Fruit fly (Drosophila melanogaster) whole organism, embryonic: ENCODE results near the gene CG45066.

Experiments
- Adf1 ChIP-seq: fragments of 200-800 bp; sonication (Bioruptor generic); IDR thresholded peaks from 2 replicates; pipeline ENCODE4 v1.3.6; 2022; ENCODE audit warnings: missing biosample characterization, missing genetic modification characterization
- CG10654 ChIP-seq: fragments of 200-800 bp; sonication (Bioruptor generic); optimal IDR thresholded peaks from 2 replicates; lab custom pipeline; 2016; ENCODE audit warnings: missing biosample characterization, missing genetic modification characterization
- CG11398 ChIP-seq: fragments of 200-800 bp; sonication (Bioruptor generic); optimal IDR thresholded peaks from 2 replicates; lab custom pipeline; 2016; ENCODE audit warnings: missing biosample characterization, missing genetic modification characterization
- CG11456 ChIP-seq: fragments of 200-800 bp; sonication (Bioruptor generic); IDR thresholded peaks from 3 replicates; pipeline ENCODE4 v1.3.6; 2022; ENCODE audit warnings: missing biosample characterization, missing genetic modification characterization
- CG1233 ChIP-seq: fragments of 200-800 bp; sonication (Bioruptor generic); optimal IDR thresholded peaks from 4 replicates; lab custom pipeline; 2018; ENCODE audit warnings: missing biosample characterization, mild to moderate bottlenecking, missing genetic modification characterization
- CG13894 ChIP-seq: fragments of 200-800 bp; sonication (Bioruptor generic); optimal IDR thresholded peaks from 3 replicates; lab custom pipeline; 2018; ENCODE audit warnings: missing biosample characterization, mild to moderate bottlenecking, missing genetic modification characterization, moderate library complexity
- CG15696 ChIP-seq: fragments of 200-800 bp; sonication (Bioruptor generic); optimal IDR thresholded peaks from 2 replicates; lab custom pipeline; 2019; ENCODE audit warnings: missing biosample characterization, mild to moderate bottlenecking, missing genetic modification characterization, moderate library complexity
- CG17361 ChIP-seq: fragments of 200-800 bp; sonication (Bioruptor generic); IDR thresholded peaks from 3 replicates; pipeline ENCODE4 v1.3.6; 2022; ENCODE audit warnings: missing biosample characterization, missing genetic modification characterization
- CG18764 ChIP-seq: fragments of 200-800 bp; sonication (Bioruptor generic); optimal IDR thresholded peaks from 3 replicates; lab custom pipeline; 2016; ENCODE audit warnings: missing biosample characterization, missing genetic modification characterization
- CG2120 ChIP-seq: fragments of 200-800 bp; sonication (Bioruptor generic); optimal IDR thresholded peaks from 3 replicates; lab custom pipeline; 2016; ENCODE audit warnings: missing biosample characterization, missing genetic modification characterization
- CG2129 ChIP-seq: fragments of 200-800 bp; sonication (Bioruptor generic); IDR thresholded peaks from 2 replicates; pipeline ENCODE4 v1.3.6; 2022; ENCODE audit warnings: missing biosample characterization, missing genetic modification characterization; ENCODE audit not compliant: partially characterized antibody
- CG2712 ChIP-seq: fragments of 200-800 bp; optimal IDR thresholded peaks from 3 replicates; lab custom pipeline; 2019; ENCODE audit warnings: missing biosample characterization, mild to moderate bottlenecking, missing genetic modification characterization, moderate library complexity
- CG31224 ChIP-seq: fragments of 200-800 bp; sonication (Bioruptor generic); IDR thresholded peaks from 2 replicates; pipeline ENCODE4 v1.3.6; 2022; ENCODE audit warnings: missing biosample characterization, missing genetic modification characterization
- CG31388 ChIP-seq: fragments of 200-800 bp; sonication (Bioruptor generic); optimal IDR thresholded peaks from 2 replicates; lab custom pipeline; 2016; ENCODE audit warnings: missing biosample characterization, missing genetic modification characterization
- CG34224 ChIP-seq: fragments of 200-800 bp; sonication (Bioruptor generic); IDR thresholded peaks from 3 replicates; pipeline ENCODE4 v1.3.6; 2022; ENCODE audit warnings: missing biosample characterization, missing genetic modification characterization; ENCODE audit not compliant: partially characterized antibody
- CG3847 ChIP-seq: fragments of 200-800 bp; sonication (Bioruptor generic); IDR thresholded peaks from 2 replicates; pipeline ENCODE4 v1.3.6; 2022; ENCODE audit warnings: missing biosample characterization, missing genetic modification characterization
- CG3995 ChIP-seq: fragments of 200-800 bp; sonication (Bioruptor generic); optimal IDR thresholded peaks from 3 replicates; lab custom pipeline; 2016; ENCODE audit warnings: missing biosample characterization, missing genetic modification characterization
- CG4617 ChIP-seq: fragments of 200-800 bp; sonication (Bioruptor generic); optimal IDR thresholded peaks from 3 replicates; lab custom pipeline; 2016; ENCODE audit warnings: missing biosample characterization, missing genetic modification characterization, borderline replicate concordance
- CG6175 ChIP-seq: fragments of 200-800 bp; sonication (Bioruptor generic); IDR thresholded peaks from 3 replicates; pipeline ENCODE4 v1.3.6; 2022; ENCODE audit warnings: missing biosample characterization, missing genetic modification characterization
- CG7271 ChIP-seq: fragments of 200-800 bp; sonication (Bioruptor generic); optimal IDR thresholded peaks from 2 replicates; lab custom pipeline; 2018; ENCODE audit warnings: missing biosample characterization, mild to moderate bottlenecking, missing genetic modification characterization, moderate library complexity
- CG7745 ChIP-seq: fragments of 200-800 bp; sonication (Bioruptor generic); optimal IDR thresholded peaks from 2 replicates; lab custom pipeline; 2018; ENCODE audit warnings: missing biosample characterization, mild to moderate bottlenecking, missing genetic modification characterization, moderate library complexity
- CG9727 ChIP-seq: fragments of 200-800 bp; sonication (Bioruptor generic); optimal IDR thresholded peaks from 3 replicates; lab custom pipeline; 2017; ENCODE audit warnings: missing biosample characterization, mild to moderate bottlenecking, missing genetic modification characterization
- CG9876 ChIP-seq: fragments of 200-800 bp; sonication (Bioruptor generic); optimal IDR thresholded peaks from 2 replicates; lab custom pipeline; 2016; ENCODE audit warnings: missing biosample characterization, missing genetic modification characterization
- Dad ChIP-seq: fragments of 200-800 bp; sonication (Bioruptor generic); optimal IDR thresholded peaks from 3 replicates; lab custom pipeline; 2016; ENCODE audit warnings: missing biosample characterization, missing genetic modification characterization
- Doc2 ChIP-seq: fragments of 200-800 bp; sonication (Bioruptor generic); IDR thresholded peaks from 2 replicates; pipeline ENCODE4 v1.3.6; 2022; ENCODE audit warnings: missing biosample characterization, missing genetic modification characterization
- Eip74EF ChIP-seq, 2 experiments: fragments of 200-800 bp in 1 of 2; fragments of >200 bp in 1 of 2; sonication (Bioruptor generic) in 1 of 2; optimal IDR thresholded peaks; 2 replicates each; lab custom pipeline; 2017 to 2019; ENCODE audit warnings: missing biosample characterization in 2 of 2, missing genetic modification characterization in 2 of 2, mild to moderate bottlenecking in 1 of 2, moderate library complexity in 1 of 2
- Fer1 ChIP-seq: fragments of 200-800 bp; sonication (Bioruptor generic); optimal IDR thresholded peaks from 2 replicates; lab custom pipeline; 2017; ENCODE audit warnings: missing biosample characterization, mild to moderate bottlenecking, missing genetic modification characterization
- Fer2 ChIP-seq: fragments of 200-800 bp; sonication (Bioruptor generic); optimal IDR thresholded peaks from 2 replicates; lab custom pipeline; 2018; ENCODE audit warnings: missing biosample characterization, mild to moderate bottlenecking, missing genetic modification characterization, moderate library complexity
- NFAT ChIP-seq: fragments of 200-800 bp; sonication (Bioruptor generic); IDR thresholded peaks from 2 replicates; pipeline ENCODE4 v1.3.6; 2022; ENCODE audit warnings: missing biosample characterization, missing genetic modification characterization
- Opbp ChIP-seq: fragments of 200-800 bp; sonication (Bioruptor generic); IDR thresholded peaks from 3 replicates; pipeline ENCODE4 v1.3.6; 2022; ENCODE audit warnings: missing biosample characterization, missing genetic modification characterization; ENCODE audit not compliant: partially characterized antibody
- Trl ChIP-seq, 3 experiments: fragments of >200 bp in 2 of 3; fragments of 200-800 bp in 1 of 3; sonication (Bioruptor generic) in 1 of 3; optimal IDR thresholded peaks; 2 replicates in 1 of 3; 3 replicates in 2 of 3; lab custom pipeline; 2016 to 2017; ENCODE audit warnings: missing biosample characterization in 1 of 3, missing genetic modification characterization in 1 of 3
- ap ChIP-seq: fragments of 200-800 bp; sonication (Bioruptor generic); IDR thresholded peaks from 2 replicates; pipeline ENCODE4 v1.3.6; 2022; ENCODE audit warnings: missing biosample characterization, missing genetic modification characterization
- ash1 ChIP-seq: fragments of 200-800 bp; sonication (Bioruptor generic); optimal IDR thresholded peaks from 2 replicates; lab custom pipeline; 2018; ENCODE audit warnings: missing biosample characterization, mild to moderate bottlenecking, missing genetic modification characterization
- cad ChIP-seq: fragments of >200 bp; optimal IDR thresholded peaks from 2 replicates; lab custom pipeline; 2017; ENCODE audit warnings: missing biosample characterization, missing genetic modification characterization
- dimm ChIP-seq: fragments of 200-800 bp; sonication (Bioruptor generic); IDR thresholded peaks from 2 replicates; pipeline ENCODE4 v1.3.6; 2022; ENCODE audit warnings: missing biosample characterization, missing genetic modification characterization
- disco-r ChIP-seq: fragments of 200-800 bp; sonication (Bioruptor generic); optimal IDR thresholded peaks from 2 replicates; lab custom pipeline; 2016; ENCODE audit warnings: missing biosample characterization, missing genetic modification characterization
- dmrt11E ChIP-seq: fragments of 200-800 bp; sonication (Bioruptor generic); optimal IDR thresholded peaks from 3 replicates; lab custom pipeline; 2018; ENCODE audit warnings: missing biosample characterization, mild to moderate bottlenecking, missing genetic modification characterization, moderate library complexity
- gce ChIP-seq: fragments of 200-800 bp; sonication (Bioruptor generic); IDR thresholded peaks from 3 replicates; pipeline ENCODE4 v1.3.6; 2022; ENCODE audit warnings: missing biosample characterization, missing genetic modification characterization
- gsb ChIP-seq: fragments of 200-800 bp; sonication (Bioruptor generic); IDR thresholded peaks from 2 replicates; pipeline ENCODE4 v1.3.6; 2022; ENCODE audit warnings: missing biosample characterization, missing genetic modification characterization
- hth ChIP-seq: fragments of >200 bp; optimal IDR thresholded peaks from 2 replicates; lab custom pipeline; 2017; ENCODE audit warnings: inconsistent platforms
- kay ChIP-seq: fragments of 200-800 bp; sonication (Bioruptor generic); optimal IDR thresholded peaks from 2 replicates; lab custom pipeline; 2016; ENCODE audit warnings: missing biosample characterization, missing genetic modification characterization
- klu ChIP-seq: fragments of 200-800 bp; sonication (Bioruptor generic); IDR thresholded peaks from 2 replicates; pipeline ENCODE4 v1.3.6; 2022; ENCODE audit warnings: missing biosample characterization, missing genetic modification characterization
- lov ChIP-seq, 2 experiments: fragments of 200-800 bp in 1 of 2; fragments of >200 bp in 1 of 2; sonication (Bioruptor generic) in 1 of 2; IDR thresholded peaks in 1 of 2; optimal IDR thresholded peaks in 1 of 2; 2 replicates in 1 of 2; 3 replicates in 1 of 2; pipeline versions ENCODE4 v1.3.6 to Lab custom; 2017 to 2022; ENCODE audit warnings: missing biosample characterization in 1 of 2, missing genetic modification characterization in 1 of 2
- run ChIP-seq: fragments of 200-800 bp; sonication (Bioruptor generic); optimal IDR thresholded peaks from 3 replicates; lab custom pipeline; 2018; ENCODE audit warnings: missing biosample characterization, mild to moderate bottlenecking, missing genetic modification characterization
- sima ChIP-seq: fragments of 200-800 bp; sonication (Bioruptor generic); optimal IDR thresholded peaks from 2 replicates; lab custom pipeline; 2016; ENCODE audit warnings: missing biosample characterization, missing genetic modification characterization
- slbo ChIP-seq: fragments of 200-800 bp; sonication (Bioruptor generic); IDR thresholded peaks from 2 replicates; pipeline ENCODE4 v1.3.6; 2022; ENCODE audit warnings: missing biosample characterization, missing genetic modification characterization
- sna ChIP-seq: fragments of 200-800 bp; sonication (Bioruptor generic); IDR thresholded peaks from 2 replicates; pipeline ENCODE4 v1.3.6; 2022; ENCODE audit warnings: missing biosample characterization, missing genetic modification characterization; ENCODE audit not compliant: partially characterized antibody
- sob ChIP-seq: fragments of 200-800 bp; sonication (Bioruptor generic); IDR thresholded peaks from 2 replicates; pipeline ENCODE4 v1.3.6; 2022; ENCODE audit warnings: missing biosample characterization, missing genetic modification characterization
- unpg ChIP-seq: fragments of 200-800 bp; sonication (Bioruptor generic); optimal IDR thresholded peaks from 3 replicates; lab custom pipeline; 2018; ENCODE audit warnings: missing biosample characterization, mild to moderate bottlenecking, missing genetic modification characterization, moderate library complexity

Gene CG45066

DNA sequence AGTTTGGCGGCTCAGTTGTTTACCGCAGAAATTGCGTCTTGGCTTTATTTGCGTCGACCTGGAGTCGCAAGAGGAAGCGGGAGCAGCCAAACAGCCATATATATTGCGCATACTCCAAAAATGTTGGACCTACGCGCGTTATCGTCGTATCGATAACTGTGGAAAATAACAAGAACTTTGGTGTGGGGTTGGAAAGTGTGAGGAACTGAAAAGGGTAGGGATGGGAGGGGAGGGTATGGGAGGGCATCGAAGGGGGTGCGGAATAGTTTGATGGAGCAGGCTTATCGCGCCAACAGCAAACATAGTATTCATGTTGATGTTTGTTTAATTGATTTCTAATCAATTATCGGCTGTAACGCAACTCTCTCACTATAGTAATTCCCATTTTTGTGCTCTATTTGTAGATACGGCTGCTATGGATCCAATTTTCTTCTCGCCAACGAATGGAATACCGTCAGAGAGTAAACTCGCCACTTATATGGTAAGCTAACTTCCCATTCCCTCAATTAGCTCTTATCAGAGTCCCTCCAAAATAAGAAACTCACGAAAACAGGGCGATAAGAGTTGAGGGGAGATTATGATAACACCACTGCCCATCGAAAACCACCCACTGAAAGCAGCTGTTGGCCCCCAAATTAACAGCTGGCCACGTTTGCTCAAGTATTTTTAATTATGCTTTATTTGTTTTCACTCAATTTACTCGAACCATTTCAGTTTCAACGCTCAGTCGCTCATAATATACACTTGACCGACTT, 27.5 kb downstream of the CG45066 start (continued):
- no peak for TF ChIP-seq hth (lab: Kevin White, UChicago)
- peak; percentile 52 for TF ChIP-seq CG1233 (GFP tag; lab: Kevin White, UChicago)
- TF ChIP-seq Opbp (GFP tag; lab: Robert Waterston, UW) = no peak
- no peak for TF ChIP-seq CG31224 (GFP tag; lab: Robert Waterston, UW)
- peak; percentile 56; the same call in 1 of the 2 replicates for TF ChIP-seq Adf1 (GFP tag; lab: Robert Waterston, UW)
- TF ChIP-seq Eip74EF (GFP tag; optimal IDR thresholded peaks at IDR 0.05; lab: Kevin White, UChicago) = no peak
- peak; percentile 33 for TF ChIP-seq CG11398
- no peak; the same call in 1 of the 2 replicates for TF ChIP-seq sob (GFP tag; lab: Robert Waterston, UW)
- TF ChIP-seq disco-r (GFP tag; lab: Kevin White, UChicago) = no peak
- no peak for TF ChIP-seq CG17361 (GFP tag; lab: Robert Waterston, UW)
- TF ChIP-seq CG6175 (GFP tag; lab: Robert Waterston, UW) = no peak
- TF ChIP-seq gce (GFP tag; lab: Robert Waterston, UW) = peak; percentile 65; the same call in 1 of the 3 replicates
- TF ChIP-seq CG10654 (GFP tag; lab: Kevin White, UChicago) = peak; percentile 33
- no peak for TF ChIP-seq sna (GFP tag; lab: Robert Waterston, UW)
- TF ChIP-seq CG31388 (GFP tag; lab: Kevin White, UChicago) = no peak
- TF ChIP-seq klu (GFP tag; lab: Robert Waterston, UW) = no peak
- TF ChIP-seq Doc2 (GFP tag; lab: Robert Waterston, UW) = no peak
- no peak for TF ChIP-seq CG11456 (GFP tag; lab: Robert Waterston, UW)
- peak; percentile 58 for TF ChIP-seq Fer1 (GFP tag; lab: Kevin White, UChicago)
- no peak for TF ChIP-seq lov (optimal IDR thresholded peaks at IDR 0.05; lab: Kevin White, UChicago)
- no peak for TF ChIP-seq lov (GFP tag; IDR thresholded peaks at IDR 0.05; lab: Robert Waterston, UW)
- no peak for TF ChIP-seq unpg (GFP tag; lab: Kevin White, UChicago)
- TF ChIP-seq NFAT (GFP tag; lab: Robert Waterston, UW) = peak; percentile 92
- no peak for TF ChIP-seq CG7271 (tag; lab: Kevin White, UChicago)
- TF ChIP-seq CG13894 (tag; lab: Kevin White, UChicago) = peak; percentile 88
- peak; percentile 77 for TF ChIP-seq CG9727 (GFP tag; lab: Kevin White, UChicago)
- peak; percentile 10 for TF ChIP-seq Fer2 (tag; lab: Kevin White, UChicago)
- TF ChIP-seq slbo = no peak
- peak; percentile 24 for TF ChIP-seq CG2712 (tag; lab: Kevin White, UChicago)
- TF ChIP-seq CG15696 (tag; lab: Kevin White, UChicago) = peak; percentile 70
- no peak for TF ChIP-seq CG2129 (GFP tag; lab: Robert Waterston, UW)
- peak; percentile 10 to 39 for TF ChIP-seq Trl (optimal IDR thresholded peaks at IDR 0.05; lab: Kevin White, UChicago)
- peak; percentile 56 for TF ChIP-seq Trl (GFP tag; optimal IDR thresholded peaks at IDR 0.05; lab: Kevin White, UChicago)
- TF ChIP-seq ash1 (GFP tag; lab: Kevin White, UChicago) = no peak
- TF ChIP-seq CG4617 = no peak
- TF ChIP-seq Dad (GFP tag; lab: Kevin White, UChicago) = no peak
- no peak for TF ChIP-seq CG3847 (GFP tag; lab: Robert Waterston, UW)
- peak; percentile 20 for TF ChIP-seq kay (GFP tag; lab: Kevin White, UChicago)
- no peak for TF ChIP-seq run
- TF ChIP-seq dmrt11E (tag; lab: Kevin White, UChicago) = peak; percentile 54
- TF ChIP-seq CG9876 = peak; percentile 46
- TF ChIP-seq CG34224 (GFP tag; lab: Robert Waterston, UW) = no peak
- no peak for TF ChIP-seq CG2120 (GFP tag; lab: Kevin White, UChicago)
- TF ChIP-seq sima (GFP tag; lab: Kevin White, UChicago) = no peak
- peak; percentile 36 for TF ChIP-seq CG18764 (GFP tag; lab: Kevin White, UChicago)
- TF ChIP-seq gsb = no peak
- TF ChIP-seq CG3995 (GFP tag; lab: Kevin White, UChicago) = no peak
- TF ChIP-seq dimm (GFP tag; lab: Robert Waterston, UW) = no peak
- TF ChIP-seq ap (GFP tag; lab: Robert Waterston, UW) = no peak
- TF ChIP-seq cad (GFP tag; lab: Kevin White, UChicago) = no peak
- TF ChIP-seq CG7745 (tag; lab: Kevin White, UChicago) = peak; percentile 71
